Fruit fly (Drosophila melanogaster) whole organism, prepupa: ENCODE results near the gene Mcm5.

Experiments
- Blimp-1 ChIP-seq: fragments of 200-800 bp; sonication (Bioruptor generic); optimal IDR thresholded peaks from 3 replicates; lab custom pipeline; 2017; ENCODE audit warnings: missing biosample characterization, missing genetic modification characterization, mild to moderate bottlenecking, moderate library complexity, missing genetic modification reagents
- CG10631 ChIP-seq: fragments of 200-800 bp; sonication (Bioruptor generic); optimal IDR thresholded peaks from 2 replicates; lab custom pipeline; 2016; ENCODE audit warnings: missing biosample characterization, missing genetic modification characterization
- CG10669 ChIP-seq: fragments of 200-800 bp; sonication (Bioruptor generic); optimal IDR thresholded peaks from 3 replicates; lab custom pipeline; 2018; ENCODE audit warnings: missing biosample characterization, mild to moderate bottlenecking, missing genetic modification characterization, moderate library complexity
- CG11294 ChIP-seq: fragments of 200-800 bp; sonication (Bioruptor generic); IDR thresholded peaks from 2 replicates; pipeline ENCODE4 v1.3.6; 2022; ENCODE audit warnings: missing biosample characterization, missing genetic modification characterization
- CG11762 ChIP-seq: fragments of 200-800 bp; sonication (Bioruptor generic); optimal IDR thresholded peaks from 3 replicates; lab custom pipeline; 2016; ENCODE audit warnings: missing biosample characterization, missing genetic modification characterization; ENCODE audit not compliant: insufficient read depth
- CG11902 ChIP-seq: fragments of 200-800 bp; sonication (Bioruptor generic); optimal IDR thresholded peaks from 3 replicates; lab custom pipeline; 2016; ENCODE audit warnings: missing biosample characterization, missing genetic modification characterization
- CG15336 ChIP-seq: fragments of 200-800 bp; sonication (Bioruptor generic); IDR thresholded peaks from 2 replicates; pipeline ENCODE4 v1.3.6; 2022; ENCODE audit warnings: missing biosample characterization, missing genetic modification characterization
- CG1621 ChIP-seq: fragments of 200-800 bp; sonication (Bioruptor generic); optimal IDR thresholded peaks from 3 replicates; lab custom pipeline; 2018; ENCODE audit warnings: missing biosample characterization, mild to moderate bottlenecking, missing genetic modification characterization
- CG3032 ChIP-seq: fragments of 200-800 bp; optimal IDR thresholded peaks from 2 replicates; lab custom pipeline; 2019; ENCODE audit warnings: missing biosample characterization, mild to moderate bottlenecking, missing genetic modification characterization, moderate library complexity
- CG31627 ChIP-seq: fragments of 200-800 bp; sonication (Bioruptor generic); optimal IDR thresholded peaks from 3 replicates; lab custom pipeline; 2016; ENCODE audit warnings: missing biosample characterization, missing genetic modification characterization
- CG32006 ChIP-seq: fragments of 200-800 bp; sonication (Bioruptor generic); optimal IDR thresholded peaks from 3 replicates; lab custom pipeline; 2017; ENCODE audit warnings: missing biosample characterization, mild to moderate bottlenecking, missing genetic modification characterization
- CG34406 ChIP-seq: fragments of 200-800 bp; sonication (Bioruptor generic); optimal IDR thresholded peaks from 3 replicates; lab custom pipeline; 2016; ENCODE audit warnings: missing biosample characterization, missing genetic modification characterization
- CG3919 ChIP-seq: fragments of 200-800 bp; sonication (Bioruptor generic); optimal IDR thresholded peaks from 3 replicates; lab custom pipeline; 2016; ENCODE audit warnings: missing biosample characterization, missing genetic modification characterization
- CG4318 ChIP-seq: fragments of 200-800 bp; sonication (Bioruptor generic); optimal IDR thresholded peaks from 3 replicates; lab custom pipeline; 2017; ENCODE audit warnings: missing biosample characterization, mild to moderate bottlenecking, missing genetic modification characterization
- CG6163 ChIP-seq: fragments of 200-800 bp; sonication (Bioruptor generic); IDR thresholded peaks from 3 replicates; pipeline ENCODE4 v1.3.6; 2022; ENCODE audit warnings: missing biosample characterization, missing genetic modification characterization
- CG6808 ChIP-seq: fragments of 200-800 bp; sonication (Bioruptor generic); optimal IDR thresholded peaks from 3 replicates; lab custom pipeline; 2017; ENCODE audit warnings: missing biosample characterization, missing genetic modification characterization, mild to moderate bottlenecking, moderate library complexity, missing genetic modification reagents
- CG6854 ChIP-seq: fragments of 200-800 bp; sonication (Bioruptor generic); optimal IDR thresholded peaks from 2 replicates; lab custom pipeline; 2017; ENCODE audit warnings: missing biosample characterization, mild to moderate bottlenecking, missing genetic modification characterization
- CG7368 ChIP-seq: fragments of 200-800 bp; sonication (Bioruptor generic); optimal IDR thresholded peaks from 3 replicates; lab custom pipeline; 2016; ENCODE audit warnings: missing biosample characterization, missing genetic modification characterization
- CG8119 ChIP-seq: fragments of 200-800 bp; sonication (Bioruptor generic); IDR thresholded peaks from 3 replicates; pipeline ENCODE4 v1.3.6; 2022; ENCODE audit warnings: missing biosample characterization, missing genetic modification characterization
- CG8319 ChIP-seq: fragments of 200-800 bp; sonication (Bioruptor generic); optimal IDR thresholded peaks from 3 replicates; lab custom pipeline; 2016; ENCODE audit warnings: missing biosample characterization, missing genetic modification characterization
- CG8632 ChIP-seq: fragments of 200-800 bp; sonication (Bioruptor generic); optimal IDR thresholded peaks from 3 replicates; lab custom pipeline; 2016; ENCODE audit warnings: missing biosample characterization, missing genetic modification characterization
- CG9139 ChIP-seq: fragments of 200-800 bp; sonication (Bioruptor generic); optimal IDR thresholded peaks from 3 replicates; lab custom pipeline; 2017; ENCODE audit warnings: missing biosample characterization, mild to moderate bottlenecking, missing genetic modification characterization
- Eip75B ChIP-seq: fragments of 200-800 bp; sonication (Bioruptor generic); optimal IDR thresholded peaks from 3 replicates; lab custom pipeline; 2016; ENCODE audit warnings: missing biosample characterization, missing genetic modification characterization
- Eip78C ChIP-seq: fragments of 200-800 bp; sonication (Bioruptor generic); peaks from one replicate; lab custom pipeline; 2016; ENCODE audit warnings: missing biosample characterization, missing genetic modification characterization
- Ets21C ChIP-seq: fragments of 200-800 bp; sonication (Bioruptor generic); optimal IDR thresholded peaks from 3 replicates; lab custom pipeline; 2016; ENCODE audit warnings: missing biosample characterization, missing genetic modification characterization
- Ets96B ChIP-seq: fragments of 200-800 bp; optimal IDR thresholded peaks from 2 replicates; lab custom pipeline; 2019; ENCODE audit warnings: missing biosample characterization, mild to moderate bottlenecking, missing genetic modification characterization, moderate library complexity
- Gug ChIP-seq: fragments of 200-800 bp; sonication (Bioruptor generic); IDR thresholded peaks from 2 replicates; pipeline ENCODE4 v1.3.6; 2022; ENCODE audit warnings: missing biosample characterization, missing genetic modification characterization
- Hr38 ChIP-seq: sonication (Bioruptor generic); optimal IDR thresholded peaks from 2 replicates; lab custom pipeline; 2016; ENCODE audit warnings: missing biosample characterization, missing genetic modification characterization
- Hr39 ChIP-seq: fragments of 200-800 bp; sonication (Bioruptor generic); optimal IDR thresholded peaks from 2 replicates; lab custom pipeline; 2016; ENCODE audit warnings: missing biosample characterization, missing genetic modification characterization
- Lpt ChIP-seq: fragments of 200-800 bp; sonication (Bioruptor generic); optimal IDR thresholded peaks from 3 replicates; lab custom pipeline; 2016; ENCODE audit warnings: missing biosample characterization, missing genetic modification characterization
- Met ChIP-seq: fragments of 200-800 bp; sonication (Bioruptor generic); optimal IDR thresholded peaks from 3 replicates; lab custom pipeline; 2016; ENCODE audit warnings: missing biosample characterization, missing genetic modification characterization
- Smox ChIP-seq: fragments of 200-800 bp; sonication (Bioruptor generic); optimal IDR thresholded peaks from 3 replicates; lab custom pipeline; 2016; ENCODE audit warnings: missing biosample characterization, missing genetic modification characterization
- Sox14 ChIP-seq: fragments of 200-800 bp; sonication (Bioruptor generic); optimal IDR thresholded peaks from 3 replicates; lab custom pipeline; 2016; ENCODE audit warnings: missing biosample characterization, missing genetic modification characterization
- Sox15 ChIP-seq: fragments of 200-800 bp; sonication (Bioruptor generic); optimal IDR thresholded peaks from 3 replicates; lab custom pipeline; 2016; ENCODE audit warnings: missing biosample characterization, missing genetic modification characterization
- achi ChIP-seq: fragments of 200-800 bp; sonication (Bioruptor generic); optimal IDR thresholded peaks from 3 replicates; lab custom pipeline; 2016; ENCODE audit warnings: missing biosample characterization, missing genetic modification characterization
- acj6 ChIP-seq: fragments of 200-800 bp; sonication (Bioruptor generic); optimal IDR thresholded peaks from 3 replicates; lab custom pipeline; 2016; ENCODE audit warnings: missing biosample characterization, missing genetic modification characterization
- cyc ChIP-seq: fragments of 200-800 bp; sonication (Bioruptor generic); optimal IDR thresholded peaks from 3 replicates; lab custom pipeline; 2016; ENCODE audit warnings: missing biosample characterization, missing genetic modification characterization
- dac ChIP-seq: fragments of 200-800 bp; sonication (Bioruptor generic); optimal IDR thresholded peaks from 2 replicates; lab custom pipeline; 2017; ENCODE audit warnings: missing biosample characterization, mild to moderate bottlenecking, missing genetic modification characterization
- dsx ChIP-seq: fragments of 200-800 bp; optimal IDR thresholded peaks from 3 replicates; lab custom pipeline; 2019; ENCODE audit warnings: missing biosample characterization, mild to moderate bottlenecking, missing genetic modification characterization, moderate library complexity; ENCODE audit not compliant: poor library complexity, severe bottlenecking
- eg ChIP-seq: fragments of 200-800 bp; sonication (Bioruptor generic); IDR thresholded peaks from 3 replicates; pipeline ENCODE4 v1.3.6; 2022; ENCODE audit warnings: missing biosample characterization, missing genetic modification characterization
- esn ChIP-seq: fragments of 200-800 bp; sonication (Bioruptor generic); optimal IDR thresholded peaks from 2 replicates; lab custom pipeline; 2016; ENCODE audit warnings: missing biosample characterization, mild to moderate bottlenecking, missing genetic modification characterization, moderate library complexity
- fd85E ChIP-seq: fragments of 200-800 bp; sonication (Bioruptor generic); optimal IDR thresholded peaks from 3 replicates; lab custom pipeline; 2016; ENCODE audit warnings: missing biosample characterization, missing genetic modification characterization
- fkh ChIP-seq: fragments of 200-800 bp; sonication (Bioruptor generic); optimal IDR thresholded peaks from 3 replicates; lab custom pipeline; 2017; ENCODE audit warnings: missing biosample characterization, mild to moderate bottlenecking, missing genetic modification characterization, moderate library complexity
- lz ChIP-seq: fragments of 200-800 bp; sonication (Bioruptor generic); optimal IDR thresholded peaks from 3 replicates; lab custom pipeline; 2016; ENCODE audit warnings: missing biosample characterization, missing genetic modification characterization
- net ChIP-seq: fragments of 200-800 bp; sonication (Bioruptor generic); optimal IDR thresholded peaks from 3 replicates; lab custom pipeline; 2016; ENCODE audit warnings: missing biosample characterization, missing genetic modification characterization
- pdm3 ChIP-seq: fragments of 200-800 bp; sonication (Bioruptor generic); optimal IDR thresholded peaks from 3 replicates; lab custom pipeline; 2016; ENCODE audit warnings: missing biosample characterization, missing genetic modification characterization
- salr ChIP-seq, 2 experiments: fragments of 200-800 bp; sonication (Bioruptor generic); optimal IDR thresholded peaks; 3 replicates each; lab custom pipeline; 2016 to 2018; ENCODE audit warnings: missing biosample characterization in 2 of 2, missing genetic modification characterization in 2 of 2, mild to moderate bottlenecking in 1 of 2
- spab ChIP-seq: fragments of 200-800 bp; sonication (Bioruptor generic); optimal IDR thresholded peaks from 2 replicates; lab custom pipeline; 2017; ENCODE audit warnings: missing biosample characterization, mild to moderate bottlenecking, missing genetic modification characterization, missing genetic modification reagents
- svp ChIP-seq: fragments of 200-800 bp; sonication (Bioruptor generic); peaks from one replicate; lab custom pipeline; 2016; ENCODE audit warnings: missing biosample characterization, missing genetic modification characterization
- topi ChIP-seq: fragments of 200-800 bp; sonication (Bioruptor generic); optimal IDR thresholded peaks from 3 replicates; lab custom pipeline; 2016; ENCODE audit warnings: missing biosample characterization, missing genetic modification characterization

Gene Mcm5

DNA sequence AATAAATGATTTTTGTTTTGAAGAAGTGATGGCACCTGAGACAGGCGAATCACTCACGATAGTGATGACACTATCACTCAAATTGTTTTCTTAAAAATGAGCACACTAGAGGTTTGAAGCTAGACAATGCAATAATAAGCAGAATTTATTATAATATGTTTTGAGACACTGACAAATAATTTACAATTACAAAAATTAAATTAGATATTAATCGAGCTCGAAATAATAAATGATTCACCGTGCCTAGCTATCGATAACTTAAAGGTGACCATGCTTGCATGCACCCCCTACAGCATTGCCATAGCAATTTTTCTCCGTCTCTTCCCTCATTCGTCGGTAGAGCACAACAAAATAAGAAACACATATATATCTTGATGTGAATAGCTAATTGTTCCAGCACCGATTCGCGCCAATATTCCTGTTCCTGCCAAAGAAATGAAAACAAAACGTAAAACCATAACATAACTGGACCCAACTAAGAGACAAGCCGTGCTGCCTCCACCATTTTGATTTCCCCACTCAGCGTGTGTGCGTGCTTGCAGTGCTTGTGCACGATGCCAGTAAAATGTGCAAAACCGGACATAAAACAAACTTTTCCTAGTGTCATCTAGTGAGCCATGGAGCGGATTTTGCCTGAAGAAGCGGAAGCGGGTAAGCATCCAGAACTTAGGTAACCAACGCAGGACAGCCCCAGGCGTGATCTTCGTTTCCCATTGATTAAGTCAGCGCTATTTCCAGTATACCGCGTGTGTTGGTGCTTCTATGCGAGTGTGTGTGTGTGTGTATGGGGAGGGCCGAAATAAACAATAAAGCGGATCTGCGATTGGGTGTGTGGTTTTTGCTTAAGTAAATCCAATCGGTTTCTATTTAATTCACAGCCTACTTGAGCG is 27.1 kb upstream of the Mcm5 start, which contains the start of the genes MED7 and Cap-H2:
Gene MED7, minus strand, starts transcription at position 67 of the 890 bp plus-strand sequence.
Gene Cap-H2, plus strand, starts transcription at position 345 of the 890 bp plus-strand sequence.
- TF ChIP-seq Eip78C (GFP tag; lab: Kevin White, UChicago) (peak; percentile 94), CG8632 (no peak), esn (GFP tag; lab: Kevin White, UChicago) (peak; percentile 80), eg (GFP tag; lab: Robert Waterston, UW) (peak; percentile 61; the same call in 1 of the 3 replicates), CG32006 (no peak), Gug (GFP tag; lab: Robert Waterston, UW) (peak; percentile 65), CG3919 (GFP tag; lab: Kevin White, UChicago) (no peak), dac (GFP tag; lab: Kevin White, UChicago) (no peak), cyc (peak; percentile 77), Sox14 (GFP tag; lab: Kevin White, UChicago) (peak; percentile 76), Ets21C (peak; percentile 70), CG3032 (no peak), dsx (GFP tag; lab: Kevin White, UChicago) (no peak), CG6808 (GFP tag; lab: Kevin White, UChicago) (no peak), CG10631 (GFP tag; lab: Kevin White, UChicago) (peak; percentile 72), salr (GFP tag; optimal IDR thresholded peaks at IDR 0.05; lab: Kevin White, UChicago) (no peak), Met (no peak), Eip75B (GFP tag; lab: Kevin White, UChicago) (peak; percentile 77), fkh (GFP tag; lab: Kevin White, UChicago) (no peak), CG15336 (GFP tag; lab: Robert Waterston, UW) (no peak), CG6854 (GFP tag; lab: Kevin White, UChicago) (no peak), acj6 (peak; percentile 79), CG31627 (GFP tag; lab: Kevin White, UChicago) (peak; percentile 82), topi (GFP tag; lab: Kevin White, UChicago) (peak; percentile 83), CG1621 (tag; lab: Kevin White, UChicago) (no peak), CG9139 (GFP tag; lab: Kevin White, UChicago) (no peak), achi (peak; percentile 58), CG11762 (GFP tag; lab: Kevin White, UChicago) (peak; percentile 33), CG8319 (GFP tag; lab: Kevin White, UChicago) (no peak), CG8119 (peak; percentile 44; the same call in 1 of the 3 replicates), CG11902 (GFP tag; lab: Kevin White, UChicago) (peak; percentile 63), CG11294 (GFP tag; lab: Robert Waterston, UW) (peak; percentile 61), Lpt (peak; percentile 59), svp (GFP tag; lab: Kevin White, UChicago) (no peak), pdm3 (GFP tag; lab: Kevin White, UChicago) (peak; percentile 76), spab (GFP tag; lab: Kevin White, UChicago) (no peak), Hr38 (GFP tag; lab: Kevin White, UChicago) (no peak), CG7368 (GFP tag; lab: Kevin White, UChicago) (peak; percentile 54), Smox (GFP tag; lab: Kevin White, UChicago) (peak; percentile 80), Hr39 (peak; percentile 80), Ets96B (tag; lab: Kevin White, UChicago) (peak; percentile 60), CG10669 (no peak), CG34406 (GFP tag; lab: Kevin White, UChicago) (peak; percentile 50), CG4318 (no peak), fd85E (GFP tag; lab: Kevin White, UChicago) (no peak), net (GFP tag; lab: Kevin White, UChicago) (no peak), Blimp-1 (GFP tag; lab: Kevin White, UChicago) (no peak), Sox15 (GFP tag; lab: Kevin White, UChicago) (peak; percentile 62), lz (peak; percentile 81), CG6163 (GFP tag; lab: Robert Waterston, UW) (peak; percentile 73)
